Worm (Caenorhabditis elegans): ENCODE measurements around the gene prcc-1.

prcc-1 gene

ce11 chrIV:13070142-13070541, 23.5 kb downstream of the prcc-1 start, which contains the start of gene scl-7:
TSS of gene scl-7 (plus strand) at chrIV:13070442.
- TF ChIP-seq rcor-1 (GFP tag; IDR thresholded peaks at IDR 0.05) = no peak
- no peak for TF ChIP-seq F39B2.1 (GFP tag; IDR thresholded peaks at IDR 0.05)
- no peak for TF ChIP-seq nfya-2 (GFP tag; IDR thresholded peaks at IDR 0.05)
- TF ChIP-seq bed-1 (GFP tag; IDR thresholded peaks at IDR 0.05) = no peak
- TF ChIP-seq sdz-38 (tag; optimal IDR thresholded peaks at IDR 0.05) = no peak
- no peak for TF ChIP-seq lsl-1 (GFP tag; optimal IDR thresholded peaks at IDR 0.05)
- TF ChIP-seq Y95B8A.8 (GFP tag; IDR thresholded peaks at IDR 0.05) = no peak
- TF ChIP-seq T26A5.8 (tag; optimal IDR thresholded peaks at IDR 0.05) = no peak
- TF ChIP-seq attf-5 (GFP tag; optimal IDR thresholded peaks at IDR 0.05) = no peak
- no peak for TF ChIP-seq aptf-2 (GFP tag; conservative IDR thresholded peaks at IDR 0.05)
- no peak for TF ChIP-seq tlf-1 (GFP tag; optimal IDR thresholded peaks at IDR 0.05)
- TF ChIP-seq efl-1 (GFP tag; optimal IDR thresholded peaks at IDR 0.05) = no peak
- TF ChIP-seq lsy-27 (tag; optimal IDR thresholded peaks at IDR 0.05; ENCODE audit: borderline replicate concordance, insufficient read depth) = no peak
- no peak for TF ChIP-seq xnd-1 (tag; optimal IDR thresholded peaks at IDR 0.05)
- TF ChIP-seq B0019.2 (GFP tag; conservative IDR thresholded peaks at IDR 0.05) = no peak
- no peak for TF ChIP-seq ekl-4 (GFP tag; IDR thresholded peaks at IDR 0.05)
- TF ChIP-seq madf-3 (GFP tag; IDR thresholded peaks at IDR 0.05) = no peak
- no peak for TF ChIP-seq dpff-1 (tag; optimal IDR thresholded peaks at IDR 0.05)
- no peak for TF ChIP-seq ztf-18 (tag; optimal IDR thresholded peaks at IDR 0.05)

- no peak for TF ChIP-seq F57A8.1 (GFP tag; optimal IDR thresholded peaks at IDR 0.05)
These were observed 25.1 kb downstream of the prcc-1 start, which contains the start of gene scl-6 for ce11 chrIV:13068451-13068850. TSS of gene scl-6 (plus strand) at chrIV:13068751.

ce11 chrIV:13067200-13067599, 26.4 kb downstream of the prcc-1 start, which contains the start of gene col-131:
TSS of gene col-131 (minus strand) at chrIV:13067300.
- TF ChIP-seq ceh-100 (GFP tag; IDR thresholded peaks at IDR 0.05) (no peak), sea-2 (GFP tag; IDR thresholded peaks at IDR 0.05) (no peak), C17E4.6 (GFP tag; IDR thresholded peaks at IDR 0.05) (no peak), T07F8.4 (tag; optimal IDR thresholded peaks at IDR 0.05) (no peak), ceh-91 (GFP tag; IDR thresholded peaks at IDR 0.05) (no peak), ZK185.1 (tag; optimal IDR thresholded peaks at IDR 0.05; ENCODE audit: poor library complexity, severe bottlenecking) (no peak), snpc-4 (GFP tag; optimal IDR thresholded peaks at IDR 0.05) (no peak), snpc-4 (tag; optimal IDR thresholded peaks at IDR 0.05) (no peak), dpl-1 (GFP tag; optimal IDR thresholded peaks at IDR 0.05) (no peak), hrde-1 (tag; optimal IDR thresholded peaks at IDR 0.05; ENCODE audit: borderline replicate concordance) (no peak), K12H6.12 (tag; optimal IDR thresholded peaks at IDR 0.05) (no peak), mes-4 (tag; optimal IDR thresholded peaks at IDR 0.05) (no peak), athp-1 (tag; optimal IDR thresholded peaks at IDR 0.05) (no peak)

DNA sequence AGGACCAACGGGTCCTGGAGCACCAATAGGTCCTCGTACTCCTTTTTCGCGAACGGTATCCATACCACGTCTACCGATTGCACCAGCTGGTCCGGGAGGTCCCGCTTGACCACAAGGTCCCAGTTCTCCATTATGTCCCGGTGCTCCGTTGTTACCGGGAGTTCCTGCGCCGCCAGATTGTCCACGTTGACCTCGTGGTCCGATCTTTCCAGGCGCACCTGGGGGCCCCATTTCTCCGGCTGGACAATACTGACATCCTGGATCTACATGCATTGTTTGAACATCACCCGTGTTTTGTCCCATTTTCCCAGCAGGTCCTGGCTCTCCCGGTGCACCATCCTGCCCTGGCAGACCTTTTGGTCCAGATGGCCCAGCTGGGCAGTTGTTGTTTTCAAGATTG, 27.6 kb downstream of the prcc-1 start:
- no peak for TF ChIP-seq lir-1 (GFP tag; conservative IDR thresholded peaks at IDR 0.05)
- TF ChIP-seq cebp-2 (GFP tag; IDR thresholded peaks at IDR 0.05) = peak; percentile 81; the same call in 1 of the 2 replicates
- TF ChIP-seq zfh-2 (GFP tag; conservative IDR thresholded peaks at IDR 0.05) = peak; percentile 63
